Worm (Caenorhabditis elegans) whole organism, L3 larva: ENCODE measurements around the gene W06F12.2.

ENCODE experiments used
- nhr-67 ChIP-seq: fragments of 150-350 bp; optimal IDR thresholded peaks from 2 replicates; lab custom pipeline; 2014; ENCODE audit warnings: missing biosample characterization, missing genetic modification characterization
- sea-2 ChIP-seq: fragments of 150-350 bp; sonication (generic microtip); optimal IDR thresholded peaks from 4 replicates; lab custom pipeline; 2014; ENCODE audit warnings: missing biosample characterization, missing genetic modification reagents, missing genetic modification characterization
- zag-1 ChIP-seq: fragments of 150-350 bp; optimal IDR thresholded peaks from 2 replicates; lab custom pipeline; 2014; ENCODE audit warnings: missing biosample characterization, missing genetic modification characterization

ce11 chrIII:13779360-13780093 lies 48.0 kb upstream of the W06F12.2 start:
- TF ChIP-seq zag-1 = no peak
- TF ChIP-seq nhr-67 = no peak
- no peak for TF ChIP-seq sea-2 (GFP tag; lab: Kevin White, UChicago)
